Worm (Caenorhabditis elegans): ENCODE results near the gene lact-1.

Gene lact-1

DNA sequence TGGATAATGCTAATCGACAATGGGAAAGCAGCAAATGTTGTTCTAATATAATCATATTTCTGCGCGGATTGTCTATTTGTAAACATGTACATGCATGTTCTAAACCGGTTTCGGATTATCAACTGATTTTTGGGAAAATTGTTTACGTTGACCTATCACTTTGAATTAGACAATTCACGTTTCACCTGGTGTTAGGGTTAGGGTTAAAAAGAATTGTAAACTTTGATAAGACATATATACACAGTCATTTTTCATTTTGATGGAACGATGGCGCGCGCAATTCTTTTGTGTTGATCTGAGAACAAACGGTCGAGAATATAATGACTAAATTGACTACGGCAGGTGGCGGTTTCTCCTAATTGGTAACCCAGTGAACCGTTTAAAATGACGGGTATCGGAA lies 18.1 kb downstream of the lact-1 start:
- TF ChIP-seq daf-16 (GFP tag; optimal IDR thresholded peaks at IDR 0.05) (no peak), daf-16 (tag; optimal IDR thresholded peaks at IDR 0.05) (peak; percentile 69), zip-11 (GFP tag; IDR thresholded peaks at IDR 0.05) (no peak), spr-3 (GFP tag; optimal IDR thresholded peaks at IDR 0.05) (no peak), ces-1 (GFP tag; optimal IDR thresholded peaks at IDR 0.05) (no peak), dve-1 (tag; optimal IDR thresholded peaks at IDR 0.05; ENCODE audit: insufficient read depth) (peak; percentile 12), ZK546.5 (tag; optimal IDR thresholded peaks at IDR 0.05) (no peak), arid-1 (GFP tag; conservative IDR thresholded peaks at IDR 0.05) (no peak), skn-1 (tag; optimal IDR thresholded peaks at IDR 0.05) (no peak), nhr-102 (tag; optimal IDR thresholded peaks at IDR 0.05) (no peak), nhr-76 (tag; optimal IDR thresholded peaks at IDR 0.05) (no peak), Y75B8A.6 (GFP tag; IDR thresholded peaks at IDR 0.05) (no peak), zag-1 (tag; optimal IDR thresholded peaks at IDR 0.05) (no peak), aha-1 (tag) (peak; percentile 71), jun-1 (tag; optimal IDR thresholded peaks at IDR 0.05) (no peak), mdt-29 (GFP tag; IDR thresholded peaks at IDR 0.05) (no peak), daf-19 (GFP tag; conservative IDR thresholded peaks at IDR 0.05) (no peak), dmd-8 (GFP tag; IDR thresholded peaks at IDR 0.05) (no peak), attf-4 (tag; optimal IDR thresholded peaks at IDR 0.05) (no peak), ztf-11 (tag; optimal IDR thresholded peaks at IDR 0.05) (no peak), pqm-1 (tag; optimal IDR thresholded peaks at IDR 0.05) (no peak), F37D6.2 (tag; optimal IDR thresholded peaks at IDR 0.05) (no peak), ama-1 (optimal IDR thresholded peaks at IDR 0.05) (no peak), lin-39 (tag; optimal IDR thresholded peaks at IDR 0.05) (no peak), gei-8 (GFP tag; optimal IDR thresholded peaks at IDR 0.05) (no peak), ceh-20 (GFP tag; IDR thresholded peaks at IDR 0.05) (no peak), nhr-10 (tag; optimal IDR thresholded peaks at IDR 0.05) (no peak), sdz-12 (GFP tag; optimal IDR thresholded peaks at IDR 0.05) (no peak), hif-1 (tag; optimal IDR thresholded peaks at IDR 0.05) (no peak), D1046.2 (GFP tag; IDR thresholded peaks at IDR 0.05) (no peak), unc-130 (GFP tag; optimal IDR thresholded peaks at IDR 0.05) (no peak), cey-2 (tag; optimal IDR thresholded peaks at IDR 0.05; ENCODE audit: borderline replicate concordance, insufficient read depth) (no peak), hlh-30 (tag; optimal IDR thresholded peaks at IDR 0.05; ENCODE audit: insufficient read depth) (peak; percentile 29), dpl-1 (GFP tag; optimal IDR thresholded peaks at IDR 0.05) (no peak), dmd-6 (GFP tag; IDR thresholded peaks at IDR 0.05) (no peak), lsy-2 (tag; optimal IDR thresholded peaks at IDR 0.05) (no peak), lin-1 (GFP tag; IDR thresholded peaks at IDR 0.05) (no peak), Y5F2A.4 (GFP tag; optimal IDR thresholded peaks at IDR 0.05) (no peak), ceh-44 (GFP tag; IDR thresholded peaks at IDR 0.05) (no peak), mdl-1 (tag; optimal IDR thresholded peaks at IDR 0.05) (peak in 1 of 2 experiments; percentile 0), lin-13 (GFP tag; optimal IDR thresholded peaks at IDR 0.05) (no peak), mes-2 (tag; optimal IDR thresholded peaks at IDR 0.05; ENCODE audit: poor library complexity, severe bottlenecking) (no peak), nhr-28 (tag; optimal IDR thresholded peaks at IDR 0.05) (peak; percentile 17), unc-39 (tag; optimal IDR thresholded peaks at IDR 0.05) (no peak), nhr-48 (tag; optimal IDR thresholded peaks at IDR 0.05) (no peak), egl-27 (tag; optimal IDR thresholded peaks at IDR 0.05) (no peak), rbr-2 (tag; optimal IDR thresholded peaks at IDR 0.05) (no peak), T20F7.1 (GFP tag; optimal IDR thresholded peaks at IDR 0.05) (peak; percentile 12), nhr-111 (GFP tag; optimal IDR thresholded peaks at IDR 0.05) (no peak), nhr-237 (tag; optimal IDR thresholded peaks at IDR 0.05) (no peak), nhr-77 (tag; optimal IDR thresholded peaks at IDR 0.05) (no peak), aly-2 (tag; optimal IDR thresholded peaks at IDR 0.05) (no peak), unc-62 (GFP tag; optimal IDR thresholded peaks at IDR 0.05 in 1 of 2) (no peak), unc-62 (tag; optimal IDR thresholded peaks at IDR 0.05) (no peak)
